Worm (Caenorhabditis elegans): ENCODE results near the gene F48C5.2.
"Not testable (repeated sequence)": the region's sequence is repeated elsewhere in the genome, so short reads cannot be mapped to it uniquely, and the experiment has no call there.

DNA sequence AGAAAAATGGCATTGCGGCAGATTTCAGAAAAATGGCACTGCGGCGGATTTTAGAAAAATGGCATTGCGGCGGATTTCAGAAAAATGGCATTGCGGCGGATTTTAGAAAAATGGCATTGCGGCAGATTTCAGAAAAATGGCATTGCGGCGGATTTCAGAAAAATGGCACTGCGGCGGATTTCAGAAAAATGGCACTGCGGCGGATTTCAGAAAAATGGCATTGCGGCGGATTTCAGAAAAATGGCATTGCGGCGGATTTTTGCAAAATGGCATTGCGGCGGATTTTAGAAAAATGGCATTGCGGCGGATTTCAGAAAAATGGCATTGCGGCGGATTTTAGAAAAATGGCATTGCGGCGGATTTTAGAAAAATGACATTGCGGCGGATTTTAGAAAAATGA lies 10.8 kb downstream of the F48C5.2 start:
- TF ChIP-seq lin-15B (tag; optimal IDR thresholded peaks at IDR 0.05); T26A8.4 (GFP tag; IDR thresholded peaks at IDR 0.05); nhr-77 (tag; optimal IDR thresholded peaks at IDR 0.05); mep-1 (tag; optimal IDR thresholded peaks at IDR 0.05); Y5F2A.4 (GFP tag; optimal IDR thresholded peaks at IDR 0.05); pqm-1 (tag; optimal IDR thresholded peaks at IDR 0.05); mes-2 (tag; optimal IDR thresholded peaks at IDR 0.05; ENCODE audit: poor library complexity, severe bottlenecking); ces-1 (GFP tag; optimal IDR thresholded peaks at IDR 0.05); lsy-2 (tag; optimal IDR thresholded peaks at IDR 0.05): not testable (repeated sequence)

Data from whole organism, L4 larva.